Worm (Caenorhabditis elegans) whole organism, midembryonic: ENCODE measurements around the gene Y73B3B.3.
"Not testable (repeated sequence)": the region's sequence is repeated elsewhere in the genome, so short reads cannot be mapped to it uniquely, and the experiment has no call there.

Experiments
- med-1 ChIP-seq: sonication (generic microtip); optimal IDR thresholded peaks from 2 replicates; lab custom pipeline; 2017; ENCODE audit warnings: missing genetic modification characterization, mild to moderate bottlenecking, missing compliant biosample characterization, antibody characterized with exemption, missing genetic modification reagents; ENCODE audit not compliant: insufficient read depth
- tab-1 ChIP-seq: fragments of 200-800 bp; sonication (Bioruptor generic); IDR thresholded peaks from 2 replicates; pipeline ENCODE4 v1.3.6; 2022; ENCODE audit warnings: missing genetic modification characterization, missing compliant biosample characterization
- ztf-23 ChIP-seq: fragments of 200-800 bp; sonication (Bioruptor generic); IDR thresholded peaks from 2 replicates; pipeline ENCODE4 v1.3.6; 2022; ENCODE audit warnings: missing genetic modification reagents, missing genetic modification characterization, missing compliant biosample characterization
- ztf-29 ChIP-seq: fragments of 200-800 bp; sonication (Bioruptor generic); IDR thresholded peaks from 2 replicates; pipeline ENCODE4 v1.3.6; 2022; ENCODE audit warnings: missing genetic modification reagents, missing genetic modification characterization, missing compliant biosample characterization

Y73B3B.3 gene

DNA sequence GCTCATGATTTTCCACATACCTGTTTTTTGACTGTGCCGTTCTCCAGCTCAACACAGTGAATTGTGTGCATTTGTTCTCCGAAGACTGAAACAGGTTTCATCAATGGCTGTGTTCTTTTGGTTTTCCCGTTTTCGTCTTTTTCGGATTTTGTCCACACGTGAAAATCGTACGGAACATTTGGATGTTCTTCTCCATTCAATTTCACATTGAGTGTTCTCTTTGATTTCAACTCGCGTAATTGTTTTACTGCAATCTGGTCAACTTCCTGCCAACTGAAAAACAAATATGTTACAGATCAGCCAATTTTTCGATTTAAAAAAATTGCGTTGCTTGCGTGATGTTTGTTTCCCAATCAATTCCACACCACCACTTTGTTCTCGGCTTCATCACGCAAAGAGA lies 19.6 kb downstream of the Y73B3B.3 start, which contains the start of gene AC8.3:
Gene AC8.3 (minus strand): TSS at position 101 of the 400 bp plus-strand sequence.
- not testable (repeated sequence) for TF ChIP-seq ztf-23 (GFP tag; lab: Robert Waterston, UW); ztf-29 (GFP tag; lab: Robert Waterston, UW); med-1

DNA sequence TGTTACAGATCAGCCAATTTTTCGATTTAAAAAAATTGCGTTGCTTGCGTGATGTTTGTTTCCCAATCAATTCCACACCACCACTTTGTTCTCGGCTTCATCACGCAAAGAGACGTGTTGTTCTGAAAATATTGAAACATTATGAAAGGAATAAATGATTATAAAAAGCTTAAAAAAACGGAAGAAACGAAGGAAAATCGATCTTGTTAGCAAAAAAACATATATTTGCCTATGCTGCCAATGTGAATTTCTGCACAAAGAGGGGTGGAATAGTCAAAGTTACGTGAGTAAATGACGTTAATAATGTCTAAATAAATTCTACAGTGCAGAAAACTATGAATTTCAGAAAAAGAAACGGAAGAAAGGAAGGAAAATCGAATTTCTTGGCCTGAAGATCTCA lies 29.3 kb downstream of the Y73B3B.3 start, which contains the start of gene AC8.10:
Gene AC8.10 (minus strand): TSS at position 101 of the 400 bp plus-strand sequence.
- not testable (repeated sequence) for TF ChIP-seq ztf-23 (GFP tag; lab: Robert Waterston, UW); tab-1; med-1
